Worm (Caenorhabditis elegans): ENCODE data around the gene Y116F11B.8.

ce11 chrV:19908854-19909253 is 51.4 kb downstream of the Y116F11B.8 start:
- TF ChIP-seq dpl-1 (GFP tag; optimal IDR thresholded peaks at IDR 0.05) (no peak), attf-3 (GFP tag; conservative IDR thresholded peaks at IDR 0.05) (no peak), ceh-58 (GFP tag; IDR thresholded peaks at IDR 0.05) (no peak), C17E4.6 (GFP tag; IDR thresholded peaks at IDR 0.05) (no peak)
